Worm (Caenorhabditis elegans): ENCODE measurements around the gene sra-11.

- TF ChIP-seq dao-5 (tag; optimal IDR thresholded peaks at IDR 0.05) (no peak), him-1 (tag; optimal IDR thresholded peaks at IDR 0.05) (no peak), W03F9.2 (tag; optimal IDR thresholded peaks at IDR 0.05) (no peak)
Measured at ce11 chrII:10934786-10935185, 24.7 kb upstream of the sra-11 start, which contains the start of gene R03D7.2.

Measured in whole organism, L4/young adult.